Worm (Caenorhabditis elegans): Measurements from ENCODE around the gene K11D9.3.

- no peak for TF ChIP-seq ztf-11 (tag; optimal IDR thresholded peaks at IDR 0.05)
- no peak for TF ChIP-seq nhr-76 (tag; optimal IDR thresholded peaks at IDR 0.05)
- TF ChIP-seq ceh-43 (GFP tag; optimal IDR thresholded peaks at IDR 0.05), result no peak
- no peak for TF ChIP-seq unc-62 (GFP tag; optimal IDR thresholded peaks at IDR 0.05)
- no peak for TF ChIP-seq unc-39 (tag; optimal IDR thresholded peaks at IDR 0.05)
- no peak for TF ChIP-seq elt-3 (tag; optimal IDR thresholded peaks at IDR 0.05)
- no peak for TF ChIP-seq snpc-4 (tag; optimal IDR thresholded peaks at IDR 0.05)
- no peak for TF ChIP-seq nhr-28 (tag; optimal IDR thresholded peaks at IDR 0.05)
- no peak for TF ChIP-seq nhr-12 (tag; optimal IDR thresholded peaks at IDR 0.05)
- TF ChIP-seq blmp-1 (tag; optimal IDR thresholded peaks at IDR 0.05), result no peak
- TF ChIP-seq nhr-237 (tag; optimal IDR thresholded peaks at IDR 0.05), result no peak
- TF ChIP-seq ham-2 (GFP tag; optimal IDR thresholded peaks at IDR 0.05), result no peak
Measured at ce11 chrIII:10806821-10807220, 4.8 kb upstream of the K11D9.3 start.

Measured in whole organism, mixed stage, embryonic.